Fruit fly (Drosophila melanogaster) whole organism, embryonic: ENCODE results near the gene cpx.

Experiments used
- Antp ChIP-seq: fragments of 200-800 bp; sonication (Bioruptor generic); optimal IDR thresholded peaks from 3 replicates; lab custom pipeline; 2016; ENCODE audit warnings: missing biosample characterization, missing genetic modification characterization
- BtbVII ChIP-seq: fragments of 200-800 bp; sonication (Bioruptor generic); optimal IDR thresholded peaks from 3 replicates; lab custom pipeline; 2017; ENCODE audit warnings: missing biosample characterization, mild to moderate bottlenecking, missing genetic modification characterization
- CG10366 ChIP-seq: fragments of 200-800 bp; sonication (Bioruptor generic); IDR thresholded peaks from 2 replicates; pipeline ENCODE4 v1.3.6; 2022; ENCODE audit warnings: missing biosample characterization, missing genetic modification characterization
- CG15479 ChIP-seq: fragments of 200-800 bp; sonication (Bioruptor generic); optimal IDR thresholded peaks from 3 replicates; lab custom pipeline; 2019; ENCODE audit warnings: missing biosample characterization, mild to moderate bottlenecking, missing genetic modification characterization, moderate library complexity
- CG15514 ChIP-seq: fragments of 200-800 bp; sonication (Bioruptor generic); optimal IDR thresholded peaks from 3 replicates; lab custom pipeline; 2017; ENCODE audit warnings: missing biosample characterization, missing genetic modification characterization, mild to moderate bottlenecking, moderate library complexity, missing genetic modification reagents
- CG17359 ChIP-seq: fragments of 200-800 bp; sonication (Bioruptor generic); optimal IDR thresholded peaks from 3 replicates; lab custom pipeline; 2018; ENCODE audit warnings: missing biosample characterization, mild to moderate bottlenecking, missing genetic modification characterization, moderate library complexity
- CG17802 ChIP-seq: fragments of 200-800 bp; sonication (Bioruptor generic); optimal IDR thresholded peaks from 2 replicates; lab custom pipeline; 2018; ENCODE audit warnings: missing biosample characterization, mild to moderate bottlenecking, missing genetic modification characterization, moderate library complexity
- CG18599 ChIP-seq: fragments of 200-800 bp; sonication (Bioruptor generic); optimal IDR thresholded peaks from 3 replicates; lab custom pipeline; 2017; ENCODE audit warnings: missing biosample characterization, missing genetic modification characterization, mild to moderate bottlenecking, moderate library complexity, missing genetic modification reagents
- CG30403 ChIP-seq: fragments of 200-800 bp; sonication (Bioruptor generic); optimal IDR thresholded peaks from 3 replicates; lab custom pipeline; 2016; ENCODE audit warnings: missing biosample characterization, missing genetic modification characterization
- CG3163 ChIP-seq: fragments of 200-800 bp; sonication (Bioruptor generic); optimal IDR thresholded peaks from 3 replicates; lab custom pipeline; 2016; ENCODE audit warnings: missing biosample characterization, missing genetic modification characterization
- CG32767 ChIP-seq: fragments of 200-800 bp; sonication (Bioruptor generic); IDR thresholded peaks from 2 replicates; pipeline ENCODE4 v1.3.6; 2022; ENCODE audit warnings: missing biosample characterization, missing genetic modification characterization
- CG4424 ChIP-seq: fragments of 200-800 bp; sonication (Bioruptor generic); optimal IDR thresholded peaks from 3 replicates; lab custom pipeline; 2016; ENCODE audit warnings: missing biosample characterization, missing genetic modification characterization
- CG4820 ChIP-seq: fragments of 200-800 bp; sonication (Bioruptor generic); optimal IDR thresholded peaks from 3 replicates; lab custom pipeline; 2016; ENCODE audit warnings: missing biosample characterization, missing genetic modification characterization
- CG6791 ChIP-seq: fragments of 200-800 bp; sonication (Bioruptor generic); IDR thresholded peaks from 3 replicates; pipeline ENCODE4 v1.3.6; 2022; ENCODE audit warnings: missing biosample characterization, missing genetic modification characterization; ENCODE audit not compliant: partially characterized antibody
- CG7271 ChIP-seq: fragments of 200-800 bp; sonication (Bioruptor generic); optimal IDR thresholded peaks from 2 replicates; lab custom pipeline; 2018; ENCODE audit warnings: missing biosample characterization, mild to moderate bottlenecking, missing genetic modification characterization, moderate library complexity
- CG8281 ChIP-seq: fragments of 200-800 bp; sonication (Bioruptor generic); optimal IDR thresholded peaks from 2 replicates; lab custom pipeline; 2018; ENCODE audit warnings: missing biosample characterization, mild to moderate bottlenecking, missing genetic modification characterization, moderate library complexity
- CG8478 ChIP-seq: fragments of >200 bp; optimal IDR thresholded peaks from 2 replicates; lab custom pipeline; 2018
- CG9437 ChIP-seq: fragments of 200-800 bp; sonication (Bioruptor generic); optimal IDR thresholded peaks from 2 replicates; lab custom pipeline; 2018; ENCODE audit warnings: missing biosample characterization, mild to moderate bottlenecking, missing genetic modification characterization
- D ChIP-seq, 2 experiments: fragments of 200-800 bp in 1 of 2; fragments of >200 bp in 1 of 2; sonication (Bioruptor generic) in 1 of 2; optimal IDR thresholded peaks; 2 replicates in 1 of 2; 3 replicates in 1 of 2; lab custom pipeline; 2017; ENCODE audit warnings: mild to moderate bottlenecking in 1 of 2, missing biosample characterization in 1 of 2, missing genetic modification characterization in 1 of 2, missing genetic modification reagents in 1 of 2
- Dbx ChIP-seq: fragments of 200-800 bp; sonication (Bioruptor generic); IDR thresholded peaks from 3 replicates; pipeline ENCODE4 v1.3.6; 2022; ENCODE audit warnings: missing biosample characterization, missing genetic modification characterization
- Deaf1 ChIP-seq: fragments of 200-800 bp; optimal IDR thresholded peaks from 3 replicates; lab custom pipeline; 2019; ENCODE audit warnings: missing biosample characterization, mild to moderate bottlenecking, missing genetic modification characterization, moderate library complexity
- Ets65A ChIP-seq: fragments of 200-800 bp; sonication (Bioruptor generic); peaks from one replicate; lab custom pipeline; 2016; ENCODE audit warnings: missing biosample characterization, missing genetic modification characterization
- Gsc ChIP-seq: fragments of 200-800 bp; sonication (Bioruptor generic); IDR thresholded peaks from 2 replicates; pipeline ENCODE4 v1.3.6; 2022; ENCODE audit warnings: missing biosample characterization, missing genetic modification characterization
- NC2β ChIP-seq: fragments of 200-800 bp; sonication (Bioruptor generic); optimal IDR thresholded peaks from 2 replicates; lab custom pipeline; 2016; ENCODE audit warnings: missing biosample characterization, missing genetic modification characterization
- Nf-YC ChIP-seq: fragments of 200-800 bp; optimal IDR thresholded peaks from 3 replicates; lab custom pipeline; 2019; ENCODE audit warnings: missing biosample characterization, mild to moderate bottlenecking, missing genetic modification characterization, moderate library complexity
- Oli ChIP-seq: fragments of 200-800 bp; sonication (Bioruptor generic); optimal IDR thresholded peaks from 2 replicates; lab custom pipeline; 2018; ENCODE audit warnings: missing biosample characterization, mild to moderate bottlenecking, missing genetic modification characterization, moderate library complexity
- Opbp ChIP-seq: fragments of 200-800 bp; sonication (Bioruptor generic); IDR thresholded peaks from 3 replicates; pipeline ENCODE4 v1.3.6; 2022; ENCODE audit warnings: missing biosample characterization, missing genetic modification characterization; ENCODE audit not compliant: partially characterized antibody
- Ravus ChIP-seq: fragments of 200-800 bp; sonication (Bioruptor generic); IDR thresholded peaks from 2 replicates; pipeline ENCODE4 v1.3.6; 2022; ENCODE audit warnings: missing biosample characterization, missing genetic modification characterization
- ara ChIP-seq: fragments of 200-800 bp; sonication (Bioruptor generic); IDR thresholded peaks from 2 replicates; pipeline ENCODE4 v1.3.6; 2022; ENCODE audit warnings: missing biosample characterization, missing genetic modification characterization
- az2 ChIP-seq: fragments of 200-800 bp; sonication (Bioruptor generic); optimal IDR thresholded peaks from 3 replicates; lab custom pipeline; 2016; ENCODE audit warnings: missing biosample characterization, missing genetic modification characterization
- cad ChIP-seq: fragments of >200 bp; optimal IDR thresholded peaks from 2 replicates; lab custom pipeline; 2017; ENCODE audit warnings: missing biosample characterization, missing genetic modification characterization
- chm ChIP-seq: fragments of 200-800 bp; sonication (Bioruptor generic); IDR thresholded peaks from 2 replicates; pipeline ENCODE4 v1.3.6; 2022; ENCODE audit warnings: missing biosample characterization, missing genetic modification characterization
- gfzf ChIP-seq: fragments of 200-800 bp; sonication (Bioruptor generic); optimal IDR thresholded peaks from 2 replicates; lab custom pipeline; 2016; ENCODE audit warnings: missing biosample characterization, mild to moderate bottlenecking, missing genetic modification characterization, moderate library complexity
- gsb ChIP-seq: fragments of 200-800 bp; sonication (Bioruptor generic); IDR thresholded peaks from 2 replicates; pipeline ENCODE4 v1.3.6; 2022; ENCODE audit warnings: missing biosample characterization, missing genetic modification characterization
- gsb-n ChIP-seq: fragments of 200-800 bp; sonication (Bioruptor generic); optimal IDR thresholded peaks from 3 replicates; lab custom pipeline; 2018; ENCODE audit warnings: missing biosample characterization, mild to moderate bottlenecking, missing genetic modification characterization
- ham ChIP-seq: fragments of 200-800 bp; sonication (Bioruptor generic); IDR thresholded peaks from 2 replicates; pipeline ENCODE4 v1.3.6; 2022; ENCODE audit warnings: missing biosample characterization, missing genetic modification characterization
- odd ChIP-seq: fragments of 200-800 bp; sonication (Bioruptor generic); optimal IDR thresholded peaks from 2 replicates; lab custom pipeline; 2017; ENCODE audit warnings: missing biosample characterization, mild to moderate bottlenecking, missing genetic modification characterization
- onecut ChIP-seq: fragments of 200-800 bp; sonication (Bioruptor generic); IDR thresholded peaks from 2 replicates; pipeline ENCODE4 v1.3.6; 2022; ENCODE audit warnings: missing biosample characterization, missing genetic modification characterization
- pita ChIP-seq: fragments of 200-800 bp; sonication (Bioruptor generic); optimal IDR thresholded peaks from 2 replicates; lab custom pipeline; 2017; ENCODE audit warnings: missing biosample characterization, mild to moderate bottlenecking, missing genetic modification characterization
- pros ChIP-seq: fragments of 200-800 bp; sonication (Bioruptor generic); optimal IDR thresholded peaks from 3 replicates; lab custom pipeline; 2019; ENCODE audit warnings: missing biosample characterization, mild to moderate bottlenecking, missing genetic modification characterization, moderate library complexity
- repo ChIP-seq: fragments of 200-800 bp; sonication (Bioruptor generic); optimal IDR thresholded peaks from 2 replicates; lab custom pipeline; 2016; ENCODE audit warnings: missing biosample characterization, missing genetic modification characterization
- seq ChIP-seq: fragments of 200-800 bp; sonication (Bioruptor generic); IDR thresholded peaks from 2 replicates; pipeline ENCODE4 v1.3.6; 2022; ENCODE audit warnings: missing biosample characterization, missing genetic modification characterization
- slou ChIP-seq: fragments of 200-800 bp; sonication (Bioruptor generic); optimal IDR thresholded peaks from 3 replicates; lab custom pipeline; 2016; ENCODE audit warnings: missing biosample characterization, missing genetic modification characterization
- tap ChIP-seq: fragments of 200-800 bp; optimal IDR thresholded peaks from 3 replicates; lab custom pipeline; 2019; ENCODE audit warnings: missing biosample characterization, mild to moderate bottlenecking, missing genetic modification characterization, moderate library complexity
- tll ChIP-seq, 2 experiments: fragments of 200-800 bp in 1 of 2; fragments of >200 bp in 1 of 2; sonication (Bioruptor generic) in 1 of 2; optimal IDR thresholded peaks; 2 replicates each; lab custom pipeline; 2017 to 2019; ENCODE audit warnings: missing biosample characterization in 2 of 2, missing genetic modification characterization in 2 of 2, mild to moderate bottlenecking in 1 of 2, moderate library complexity in 1 of 2
- twi ChIP-seq: fragments of 200-800 bp; optimal IDR thresholded peaks from 2 replicates; lab custom pipeline; 2019; ENCODE audit warnings: missing biosample characterization, mild to moderate bottlenecking, missing genetic modification characterization, moderate library complexity
- unpg ChIP-seq: fragments of 200-800 bp; sonication (Bioruptor generic); optimal IDR thresholded peaks from 3 replicates; lab custom pipeline; 2018; ENCODE audit warnings: missing biosample characterization, mild to moderate bottlenecking, missing genetic modification characterization, moderate library complexity
- yki ChIP-seq: fragments of >200 bp; optimal IDR thresholded peaks from 3 replicates; lab custom pipeline; 2018
- zen ChIP-seq: fragments of 200-800 bp; sonication (Bioruptor generic); optimal IDR thresholded peaks from 3 replicates; lab custom pipeline; 2018; ENCODE audit warnings: missing biosample characterization, mild to moderate bottlenecking, missing genetic modification characterization, moderate library complexity

Gene cpx

DNA sequence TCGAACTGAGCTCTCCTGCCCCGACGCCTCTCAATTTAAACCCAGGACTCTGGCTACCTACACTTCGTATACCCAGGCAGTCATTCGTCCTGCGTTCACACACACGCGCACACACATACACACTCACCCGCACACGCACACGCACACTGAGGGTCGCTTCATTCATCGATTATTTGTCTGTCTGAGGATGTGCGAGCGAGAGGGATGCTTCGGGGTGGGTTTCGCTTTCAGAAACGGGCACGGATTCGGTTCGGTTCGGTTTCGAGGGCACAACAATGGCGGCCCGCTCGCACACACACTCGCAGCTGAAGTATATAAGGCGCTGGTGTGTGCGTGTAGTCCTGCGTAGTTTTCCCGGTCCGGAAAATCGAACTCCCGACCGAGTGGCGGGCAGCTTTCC lies 66.6 kb downstream of the cpx start, which contains the start of gene hkb (continued):
- TF ChIP-seq cad (GFP tag; lab: Kevin White, UChicago) (peak; percentile 15), CG4424 (GFP tag; lab: Kevin White, UChicago) (no peak), CG9437 (GFP tag; lab: Kevin White, UChicago) (no peak), BtbVII (GFP tag; lab: Kevin White, UChicago) (no peak), tap (tag; lab: Kevin White, UChicago) (no peak), chm (GFP tag; lab: Robert Waterston, UW) (no peak), unpg (GFP tag; lab: Kevin White, UChicago) (no peak), ham (no peak), CG8478 (lab: Kevin White, UChicago) (peak; percentile 24), pros (GFP tag; lab: Kevin White, UChicago) (peak; percentile 41), Deaf1 (tag; lab: Kevin White, UChicago) (peak; percentile 91), pita (GFP tag; lab: Kevin White, UChicago) (no peak), CG3163 (no peak), odd (GFP tag; lab: Kevin White, UChicago) (no peak), CG15479 (GFP tag; lab: Kevin White, UChicago) (peak; percentile 51), Ravus (GFP tag; lab: Robert Waterston, UW) (no peak), CG15514 (no peak), Nf-YC (tag; lab: Kevin White, UChicago) (peak; percentile 94), D (optimal IDR thresholded peaks at IDR 0.05; lab: Kevin White, UChicago) (peak; percentile 66), D (GFP tag; optimal IDR thresholded peaks at IDR 0.05; lab: Kevin White, UChicago) (no peak), az2 (no peak), slou (GFP tag; lab: Kevin White, UChicago) (no peak), Opbp (GFP tag; lab: Robert Waterston, UW) (no peak), Dbx (GFP tag; lab: Robert Waterston, UW) (no peak), CG10366 (GFP tag; lab: Robert Waterston, UW) (no peak), CG8281 (tag; lab: Kevin White, UChicago) (no peak), CG6791 (GFP tag; lab: Robert Waterston, UW) (0 out of 3 replicates have a peak, but pooled peaks have one; percentile 10), CG32767 (GFP tag; lab: Robert Waterston, UW) (no peak), ara (no peak), NC2β (GFP tag; lab: Kevin White, UChicago) (no peak), gfzf (GFP tag; lab: Kevin White, UChicago) (no peak), seq (GFP tag; lab: Robert Waterston, UW) (peak; percentile 93), gsb (GFP tag; lab: Robert Waterston, UW) (no peak), gsb-n (tag; lab: Kevin White, UChicago) (peak; percentile 89), Oli (no peak), tll (GFP tag; optimal IDR thresholded peaks at IDR 0.05; lab: Kevin White, UChicago) (peak in 1 of 2 experiments; percentile 71)

DNA sequence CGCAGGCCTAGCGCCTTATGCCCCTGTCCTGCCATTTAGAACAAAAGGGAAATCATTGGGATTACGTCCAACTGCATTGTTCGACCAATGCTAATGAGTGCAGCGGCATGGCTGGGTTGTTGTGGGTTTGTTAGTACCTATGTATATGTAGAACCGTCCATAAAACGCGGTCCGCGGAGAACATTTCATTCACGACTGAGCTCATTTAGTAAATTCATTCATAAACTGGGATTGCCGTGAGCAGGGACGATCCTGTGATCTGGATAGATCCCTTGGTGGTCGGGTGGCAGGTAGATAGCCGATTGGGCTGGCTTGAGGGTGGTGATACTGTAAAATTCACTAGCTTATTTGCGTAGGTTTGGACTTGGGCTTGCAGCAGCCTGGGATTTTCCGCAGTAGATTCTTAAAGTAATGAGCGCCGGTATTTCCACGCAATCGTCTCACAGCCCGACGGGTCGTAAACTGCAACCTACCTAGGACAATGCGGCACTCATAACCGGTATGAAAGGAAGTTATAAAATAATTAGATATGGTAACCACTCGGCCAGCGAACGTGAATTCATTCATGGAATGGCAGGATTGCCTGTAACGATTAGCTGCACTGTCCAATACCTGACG lies 68.3 kb downstream of the cpx start:
- TF ChIP-seq CG15479 (GFP tag; lab: Kevin White, UChicago) (peak; percentile 98), CG7271 (tag; lab: Kevin White, UChicago) (peak; percentile 63), D (optimal IDR thresholded peaks at IDR 0.05; lab: Kevin White, UChicago) (peak; percentile 91), D (GFP tag; optimal IDR thresholded peaks at IDR 0.05; lab: Kevin White, UChicago) (no peak), Gsc (no peak), twi (tag; lab: Kevin White, UChicago) (peak; percentile 18), repo (GFP tag; lab: Kevin White, UChicago) (no peak), CG17802 (no peak), Ets65A (peak; percentile 65), yki (lab: Kevin White, UChicago) (no peak), onecut (GFP tag; lab: Robert Waterston, UW) (no peak), CG30403 (GFP tag; lab: Kevin White, UChicago) (no peak), CG17359 (no peak), CG18599 (GFP tag; lab: Kevin White, UChicago) (no peak), gsb-n (tag; lab: Kevin White, UChicago) (no peak), cad (GFP tag; lab: Kevin White, UChicago) (peak; percentile 97), Antp (GFP tag; lab: Kevin White, UChicago) (no peak), zen (tag; lab: Kevin White, UChicago) (peak; percentile 83), CG4820 (GFP tag; lab: Kevin White, UChicago) (no peak), Ravus (GFP tag; lab: Robert Waterston, UW) (no peak), tll (GFP tag; optimal IDR thresholded peaks at IDR 0.05; lab: Kevin White, UChicago) (peak in 1 of 2 experiments; percentile 92)
